Worm (Caenorhabditis elegans) whole organism, L1 larva: ENCODE measurements around the gene sod-4.

Source experiments
- ceh-8 ChIP-seq: fragments of 200-800 bp; sonication (Bioruptor generic); optimal IDR thresholded peaks from 2 replicates; lab custom pipeline; 2018; ENCODE audit warnings: mild to moderate bottlenecking, missing genetic modification characterization, moderate library complexity, missing compliant biosample characterization
- fos-1 ChIP-seq: fragments of 150-350 bp; optimal IDR thresholded peaks from 2 replicates; lab custom pipeline; 2014; ENCODE audit warnings: missing biosample characterization, missing genetic modification characterization
- mab-9 ChIP-seq: fragments of 200-800 bp; sonication (Bioruptor generic); IDR thresholded peaks from 2 replicates; pipeline ENCODE4 v1.3.6; 2022; ENCODE audit warnings: missing genetic modification reagents, missing genetic modification characterization, missing compliant biosample characterization
- pqm-1 ChIP-seq: sonication (generic microtip); optimal IDR thresholded peaks from 3 replicates; lab custom pipeline; 2017; ENCODE audit warnings: missing biosample characterization, missing genetic modification characterization
- snpc-4 ChIP-seq: fragments of 150-350 bp; optimal IDR thresholded peaks from 2 replicates; lab custom pipeline; 2014; ENCODE audit warnings: missing biosample characterization, missing genetic modification characterization

ce11 chrIII:9511055-9511520 lies 10.9 kb upstream of the sod-4 start, which contains the start of gene F55H2.5:
- TF ChIP-seq pqm-1, result no peak
- TF ChIP-seq mab-9 (GFP tag; lab: Robert Waterston, UW), result no peak
- no peak for TF ChIP-seq snpc-4
- TF ChIP-seq fos-1 (tag; lab: Kevin White, UChicago), result no peak
- no peak for TF ChIP-seq ceh-8 (GFP tag; lab: Kevin White, UChicago)
